Worm (Caenorhabditis elegans) whole organism, early embryonic: ENCODE measurements around the gene rin-1.
A peak's percentile ranks its signal among the peaks of the same experiment; 100 is the strongest.

ENCODE experiments used
- B0310.2 ChIP-seq: sonication (generic microtip); optimal IDR thresholded peaks from 2 replicates; lab custom pipeline; 2016; ENCODE audit warnings: mild to moderate bottlenecking, missing genetic modification characterization, missing compliant biosample characterization
- F13C5.2 ChIP-seq: sonication (generic microtip); optimal IDR thresholded peaks from 2 replicates; lab custom pipeline; 2017; ENCODE audit warnings: mild to moderate bottlenecking, missing genetic modification characterization, inconsistent platforms, missing compliant biosample characterization
- aly-1 ChIP-seq: sonication (generic microtip); optimal IDR thresholded peaks from 2 replicates; lab custom pipeline; 2016; ENCODE audit warnings: missing genetic modification characterization, missing compliant biosample characterization
- ama-1 ChIP-seq: fragments of 150-350 bp; optimal IDR thresholded peaks from 2 replicates; lab custom pipeline; 2014
- ceh-13 ChIP-seq: fragments of 200-800 bp; sonication (Bioruptor generic); optimal IDR thresholded peaks from 2 replicates; lab custom pipeline; 2018; ENCODE audit warnings: mild to moderate bottlenecking, missing genetic modification characterization, missing compliant biosample characterization
- ceh-36 ChIP-seq: sonication (generic microtip); optimal IDR thresholded peaks from 2 replicates; lab custom pipeline; 2016; ENCODE audit warnings: missing genetic modification characterization, inconsistent platforms, missing compliant biosample characterization
- ets-7 ChIP-seq: sonication (generic microtip); optimal IDR thresholded peaks from 2 replicates; lab custom pipeline; 2016; ENCODE audit warnings: missing genotype, missing genetic modification characterization, missing compliant biosample characterization
- flt-1 ChIP-seq: fragments of 200-800 bp; sonication (Bioruptor generic); IDR thresholded peaks from 2 replicates; pipeline ENCODE4 v1.3.6; 2022; ENCODE audit warnings: missing genetic modification characterization, missing compliant biosample characterization
- hmbx-1 ChIP-seq: sonication (generic microtip); optimal IDR thresholded peaks from 2 replicates; lab custom pipeline; 2016; ENCODE audit warnings: mild to moderate bottlenecking, missing genetic modification characterization, missing compliant biosample characterization
- hmg-4 ChIP-seq: fragments of 200-800 bp; sonication (Bioruptor generic); optimal IDR thresholded peaks from 2 replicates; lab custom pipeline; 2018; ENCODE audit warnings: mild to moderate bottlenecking, missing genetic modification characterization, missing compliant biosample characterization
- hnd-1 ChIP-seq: sonication (generic microtip); optimal IDR thresholded peaks from 2 replicates; lab custom pipeline; 2016; ENCODE audit warnings: missing genetic modification characterization, missing compliant biosample characterization
- pes-1 ChIP-seq: fragments of 200-800 bp; sonication (Bioruptor generic); IDR thresholded peaks from 2 replicates; pipeline ENCODE4 v1.3.6; 2022; ENCODE audit warnings: missing genetic modification reagents, missing genetic modification characterization, missing compliant biosample characterization
- scrt-1 ChIP-seq: fragments of 200-800 bp; sonication (Bioruptor generic); IDR thresholded peaks from 2 replicates; pipeline ENCODE4 v1.3.6; 2022; ENCODE audit warnings: missing genetic modification characterization, missing compliant biosample characterization
- sea-1 ChIP-seq: fragments of 200-800 bp; sonication (Bioruptor generic); conservative IDR thresholded peaks from 2 replicates; pipeline ENCODE4 v1.3.6; 2022; ENCODE audit warnings: missing genetic modification characterization, missing compliant biosample characterization
- tbx-11 ChIP-seq: fragments of 200-800 bp; sonication (Bioruptor generic); IDR thresholded peaks from 2 replicates; pipeline ENCODE4 v1.3.6; 2022; ENCODE audit warnings: missing genetic modification characterization, missing compliant biosample characterization
- tbx-37 ChIP-seq: fragments of 200-800 bp; sonication (Bioruptor generic); conservative IDR thresholded peaks from 2 replicates; pipeline ENCODE4 v1.3.6; 2022; ENCODE audit warnings: missing genetic modification reagents, missing genetic modification characterization, missing compliant biosample characterization
- tra-4 ChIP-seq: sonication (generic microtip); optimal IDR thresholded peaks from 2 replicates; lab custom pipeline; 2017; ENCODE audit warnings: missing genetic modification characterization, missing compliant biosample characterization

Gene rin-1

DNA sequence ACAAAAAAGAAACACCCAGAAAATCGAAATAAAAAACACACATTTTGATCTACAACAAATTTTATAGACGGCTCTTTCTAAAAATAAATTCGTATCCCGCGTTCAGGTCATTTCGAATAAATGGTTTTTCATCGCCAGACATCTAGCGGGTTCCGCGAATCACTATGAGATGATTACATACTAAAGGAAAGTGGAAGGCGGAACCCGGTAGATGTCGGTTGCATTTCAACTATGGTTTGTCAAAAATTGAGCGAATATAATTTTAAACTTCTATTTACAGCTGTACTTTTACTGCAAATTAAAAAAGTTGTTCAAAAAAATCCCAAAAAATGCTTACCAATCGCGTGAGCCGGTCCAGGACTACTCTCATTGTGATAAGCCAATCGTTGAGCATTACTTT, 17.5 kb downstream of the rin-1 start:
- TF ChIP-seq aly-1 (tag; lab: Kevin White, UChicago) (no peak), scrt-1 (GFP tag; lab: Robert Waterston, UW) (no peak), ama-1 (lab: Kevin White, UChicago) (no peak), tra-4 (tag; lab: Kevin White, UChicago) (no peak)

ce11 chrV:14793043-14793442, 22.4 kb downstream of the rin-1 start:
- TF ChIP-seq ama-1 (lab: Kevin White, UChicago) = no peak
- TF ChIP-seq ceh-13 (GFP tag; lab: Kevin White, UChicago) = no peak
- no peak for TF ChIP-seq ceh-36 (tag; lab: Kevin White, UChicago)
- TF ChIP-seq ets-7 (tag; lab: Kevin White, UChicago) = no peak
- TF ChIP-seq aly-1 (tag; lab: Kevin White, UChicago) = no peak
- no peak for TF ChIP-seq sea-1
- TF ChIP-seq tra-4 (tag; lab: Kevin White, UChicago) = no peak
- no peak for TF ChIP-seq pes-1

- TF ChIP-seq tbx-11 (no peak), sea-1 (no peak), hnd-1 (tag; lab: Kevin White, UChicago) (no peak), ceh-36 (tag; lab: Kevin White, UChicago) (no peak), ets-7 (tag; lab: Kevin White, UChicago) (no peak), aly-1 (tag; lab: Kevin White, UChicago) (no peak), flt-1 (GFP tag; lab: Robert Waterston, UW) (no peak), scrt-1 (GFP tag; lab: Robert Waterston, UW) (no peak), hmbx-1 (no peak), hmg-4 (GFP tag; lab: Kevin White, UChicago) (no peak), tra-4 (tag; lab: Kevin White, UChicago) (no peak), B0310.2 (tag; lab: Kevin White, UChicago) (no peak), tbx-37 (no peak), ceh-13 (GFP tag; lab: Kevin White, UChicago) (no peak)
Observed at ce11 chrV:14792346-14792745, 23.1 kb downstream of the rin-1 start.

- TF ChIP-seq ets-7 (tag; lab: Kevin White, UChicago) (no peak), ceh-36 (tag; lab: Kevin White, UChicago) (peak; percentile 26), F13C5.2 (no peak)
Observed at ce11 chrV:14791703-14792102, 23.7 kb downstream of the rin-1 start.

DNA sequence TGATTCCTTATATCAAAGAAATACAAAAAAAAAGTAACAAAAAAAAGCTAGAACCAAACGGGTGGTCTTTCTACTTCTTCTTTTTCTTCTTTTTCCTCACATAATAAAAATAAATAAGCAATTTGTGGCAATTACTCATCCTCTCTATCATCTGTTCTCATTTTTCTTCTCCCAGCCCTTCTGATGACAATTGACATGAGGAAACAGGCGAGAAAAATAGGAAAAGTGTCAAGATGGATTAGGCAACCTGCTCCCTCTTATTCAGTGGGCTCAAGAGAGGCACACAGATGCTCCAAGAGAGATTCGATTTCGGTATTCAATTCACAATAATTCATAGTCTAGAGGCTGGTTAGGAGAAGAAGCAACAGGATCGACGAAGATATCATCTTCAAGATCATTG, 24.6 kb downstream of the rin-1 start:
- TF ChIP-seq scrt-1 (GFP tag; lab: Robert Waterston, UW) (no peak), ceh-13 (GFP tag; lab: Kevin White, UChicago) (no peak), ets-7 (tag; lab: Kevin White, UChicago) (no peak), tbx-11 (no peak), ama-1 (lab: Kevin White, UChicago) (no peak), hnd-1 (tag; lab: Kevin White, UChicago) (no peak), ceh-36 (tag; lab: Kevin White, UChicago) (no peak), F13C5.2 (no peak), sea-1 (no peak), B0310.2 (tag; lab: Kevin White, UChicago) (no peak), hmg-4 (GFP tag; lab: Kevin White, UChicago) (no peak), tra-4 (tag; lab: Kevin White, UChicago) (no peak), aly-1 (tag; lab: Kevin White, UChicago) (no peak), pes-1 (no peak), flt-1 (GFP tag; lab: Robert Waterston, UW) (no peak), tbx-37 (no peak)

DNA sequence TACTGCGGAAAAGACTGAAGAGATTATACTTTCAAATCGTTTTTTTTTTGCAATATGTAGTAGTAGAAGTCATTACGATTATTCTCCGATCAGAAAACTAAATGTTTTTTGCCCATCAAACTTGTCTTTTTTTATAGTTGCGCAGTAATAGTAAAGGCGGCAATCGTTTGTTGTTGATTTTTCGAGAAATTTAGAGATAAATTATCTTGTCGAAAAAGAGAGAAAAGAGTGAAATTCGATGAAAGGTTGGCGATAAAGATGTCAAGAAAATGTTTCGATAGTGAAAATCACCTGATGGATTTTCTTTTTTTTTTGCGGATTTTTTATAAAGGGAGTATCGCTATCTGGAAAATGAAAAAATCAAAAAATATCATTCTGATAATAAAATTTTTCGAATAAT, 26.9 kb downstream of the rin-1 start:
- TF ChIP-seq ets-7 (tag; lab: Kevin White, UChicago) = no peak
- TF ChIP-seq pes-1 = no peak
- no peak for TF ChIP-seq F13C5.2
- no peak for TF ChIP-seq aly-1 (tag; lab: Kevin White, UChicago)
- no peak for TF ChIP-seq flt-1 (GFP tag; lab: Robert Waterston, UW)
- TF ChIP-seq tbx-11 = no peak
- no peak for TF ChIP-seq ama-1 (lab: Kevin White, UChicago)
- no peak for TF ChIP-seq scrt-1 (GFP tag; lab: Robert Waterston, UW)
- TF ChIP-seq hmbx-1 = no peak
- no peak for TF ChIP-seq hmg-4 (GFP tag; lab: Kevin White, UChicago)

DNA sequence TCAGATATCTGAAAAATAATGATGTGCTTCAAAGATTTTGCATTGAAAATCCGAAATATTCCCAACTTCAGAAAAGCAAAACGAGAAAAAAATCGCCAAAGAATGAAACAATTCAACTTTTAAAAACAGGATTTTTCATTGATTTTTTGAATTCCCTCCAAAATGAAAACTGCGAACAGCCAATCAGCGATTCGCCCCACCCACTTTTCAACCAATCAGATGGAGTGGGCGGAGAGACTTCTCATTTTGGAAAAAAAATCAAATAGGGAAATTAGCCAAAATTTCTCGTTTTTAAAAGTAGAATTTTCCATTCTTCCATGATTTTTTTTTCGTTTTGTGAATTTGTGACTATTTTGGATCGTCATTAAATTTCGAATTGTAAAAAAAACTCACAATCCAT, 30.6 kb downstream of the rin-1 start:
- no peak for TF ChIP-seq scrt-1 (GFP tag; lab: Robert Waterston, UW)
- no peak for TF ChIP-seq tra-4 (tag; lab: Kevin White, UChicago)
- no peak for TF ChIP-seq B0310.2 (tag; lab: Kevin White, UChicago)
- no peak for TF ChIP-seq ceh-13 (GFP tag; lab: Kevin White, UChicago)
- no peak for TF ChIP-seq pes-1
- no peak for TF ChIP-seq ceh-36 (tag; lab: Kevin White, UChicago)
- no peak for TF ChIP-seq hmbx-1
- no peak for TF ChIP-seq ets-7 (tag; lab: Kevin White, UChicago)
- no peak for TF ChIP-seq F13C5.2
- no peak for TF ChIP-seq flt-1 (GFP tag; lab: Robert Waterston, UW)
- no peak for TF ChIP-seq aly-1 (tag; lab: Kevin White, UChicago)
- TF ChIP-seq hnd-1 (tag; lab: Kevin White, UChicago) = no peak
- no peak for TF ChIP-seq hmg-4 (GFP tag; lab: Kevin White, UChicago)
- TF ChIP-seq tbx-37 = no peak
- TF ChIP-seq sea-1 = no peak
- no peak for TF ChIP-seq ama-1 (lab: Kevin White, UChicago)
- no peak for TF ChIP-seq tbx-11

DNA sequence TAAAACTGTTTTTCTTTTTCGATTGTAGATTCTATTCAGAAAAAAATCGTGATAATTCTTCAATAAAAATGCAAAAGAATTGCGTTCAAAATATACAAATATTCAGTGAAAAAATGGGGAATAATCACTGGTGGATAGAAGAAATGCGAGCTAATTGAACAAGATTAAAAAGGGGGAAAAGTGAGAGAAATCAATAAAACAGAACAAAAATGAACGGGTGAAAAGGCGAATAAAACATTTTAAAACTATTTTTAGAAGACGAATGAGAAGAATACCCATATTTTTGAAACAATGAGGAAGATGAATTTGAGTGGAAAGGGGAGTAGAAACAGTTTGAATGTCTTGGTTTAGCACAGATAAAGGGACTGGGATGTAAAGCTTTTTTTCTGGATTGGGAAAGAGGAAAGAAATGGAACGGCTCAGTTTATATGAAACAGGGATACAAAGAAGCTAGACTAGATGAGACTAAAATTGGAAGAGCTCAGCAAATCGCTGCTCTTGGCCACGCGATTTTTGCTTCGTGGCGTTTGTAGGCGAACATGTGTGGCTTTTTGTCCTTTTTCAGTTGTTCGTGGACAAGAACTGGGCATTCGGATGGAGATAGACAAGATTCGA, 31.1 kb downstream of the rin-1 start, which contains the start of gene Y50E8A.12:
Gene Y50E8A.12, minus strand, starts transcription at position 51 of the 615 bp plus-strand sequence.
- TF ChIP-seq ceh-13 (GFP tag; lab: Kevin White, UChicago) = no peak
- no peak for TF ChIP-seq tbx-37
- no peak for TF ChIP-seq hnd-1 (tag; lab: Kevin White, UChicago)
